Worm (Caenorhabditis elegans): Measurements from ENCODE around the gene sri-32.

DNA sequence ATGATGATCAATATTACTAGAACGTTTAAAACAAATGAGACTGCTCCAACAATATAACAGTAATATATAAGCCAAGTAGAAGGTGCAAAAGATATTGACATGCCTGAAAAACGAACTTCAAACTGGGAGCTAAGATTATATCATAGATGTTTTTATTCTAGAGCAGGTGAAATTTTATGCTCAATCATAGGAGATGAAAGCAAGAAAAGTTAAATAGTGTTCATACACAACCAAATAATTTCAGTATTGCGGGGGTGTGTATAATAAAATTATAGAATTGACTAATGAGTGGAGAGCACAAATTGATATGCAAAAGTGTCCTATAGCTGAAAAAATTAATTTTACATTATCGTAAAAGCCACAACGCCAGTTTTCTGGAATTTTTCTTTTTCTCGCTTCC lies 4.7 kb upstream of the sri-32 start, which contains the start of gene sri-34:
- TF ChIP-seq lin-15B (tag; optimal IDR thresholded peaks at IDR 0.05) (no peak), lir-3 (tag; optimal IDR thresholded peaks at IDR 0.05) (no peak)

All from whole organism, L4 larva.